Worm (Caenorhabditis elegans): ENCODE data around the gene C54F6.3.

DNA sequence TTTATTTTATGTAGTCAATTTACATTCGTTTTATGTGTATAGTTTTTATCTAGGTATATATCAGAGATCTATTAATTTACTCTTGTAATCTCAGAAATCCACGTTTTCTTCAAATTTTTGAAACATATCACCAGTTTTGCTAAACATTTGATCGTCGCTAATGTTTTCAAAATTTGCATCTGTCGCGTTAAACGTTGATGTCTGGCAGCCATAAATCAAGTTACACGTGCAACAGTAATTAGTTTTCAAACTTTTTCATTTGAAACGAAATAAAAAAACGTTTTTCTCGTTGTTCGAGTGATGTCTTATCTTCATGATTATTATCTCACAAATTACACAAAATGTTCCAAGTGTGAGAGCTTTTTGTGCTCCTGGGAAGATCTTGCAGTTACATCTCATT is 35.6 kb upstream of the C54F6.3 start, which contains the start of gene srh-79:
- TF ChIP-seq fos-1 (tag; optimal IDR thresholded peaks at IDR 0.05) (no peak), nhr-11 (tag; optimal IDR thresholded peaks at IDR 0.05) (no peak), elt-3 (tag; optimal IDR thresholded peaks at IDR 0.05) (no peak), lin-39 (tag; optimal IDR thresholded peaks at IDR 0.05) (no peak), dpl-1 (GFP tag; optimal IDR thresholded peaks at IDR 0.05) (no peak), unc-86 (tag; optimal IDR thresholded peaks at IDR 0.05) (no peak), sptf-1 (tag; optimal IDR thresholded peaks at IDR 0.05) (no peak), ceh-82 (tag; optimal IDR thresholded peaks at IDR 0.05) (no peak), lin-13 (GFP tag; optimal IDR thresholded peaks at IDR 0.05) (no peak), skn-1 (tag; optimal IDR thresholded peaks at IDR 0.05) (no peak), C04F5.9 (tag; optimal IDR thresholded peaks at IDR 0.05) (no peak), ceh-88 (GFP tag; IDR thresholded peaks at IDR 0.05) (no peak), nhr-19 (GFP tag; conservative IDR thresholded peaks at IDR 0.05) (no peak)
